Fruit fly (Drosophila melanogaster) whole organism, embryonic: Measurements from ENCODE around the gene mRpS33.

Experiments used
- ATbp ChIP-seq: fragments of 200-800 bp; sonication (Bioruptor generic); optimal IDR thresholded peaks from 2 replicates; lab custom pipeline; 2017; ENCODE audit warnings: missing biosample characterization, mild to moderate bottlenecking, missing genetic modification characterization, missing genetic modification reagents
- Bgb ChIP-seq: fragments of 200-800 bp; sonication (Bioruptor generic); IDR thresholded peaks from 2 replicates; pipeline ENCODE4 v1.3.6; 2022; ENCODE audit warnings: missing biosample characterization, missing genetic modification characterization; ENCODE audit not compliant: partially characterized antibody
- CG10959 ChIP-seq: fragments of 200-800 bp; sonication (Bioruptor generic); IDR thresholded peaks from 2 replicates; pipeline ENCODE4 v1.3.6; 2022; ENCODE audit warnings: missing biosample characterization, missing genetic modification characterization
- CG13287 ChIP-seq: fragments of 200-800 bp; sonication (Bioruptor generic); IDR thresholded peaks from 2 replicates; pipeline ENCODE4 v1.3.6; 2022; ENCODE audit warnings: missing biosample characterization, missing genetic modification characterization; ENCODE audit not compliant: partially characterized antibody
- CG14667 ChIP-seq: fragments of 200-800 bp; sonication (Bioruptor generic); IDR thresholded peaks from 2 replicates; pipeline ENCODE4 v1.3.6; 2022; ENCODE audit warnings: missing biosample characterization, missing genetic modification characterization
- CG15269 ChIP-seq: fragments of 200-800 bp; sonication (Bioruptor generic); optimal IDR thresholded peaks from 2 replicates; lab custom pipeline; 2018; ENCODE audit warnings: missing biosample characterization, mild to moderate bottlenecking, missing genetic modification characterization, moderate library complexity
- CG15479 ChIP-seq: fragments of 200-800 bp; sonication (Bioruptor generic); optimal IDR thresholded peaks from 3 replicates; lab custom pipeline; 2019; ENCODE audit warnings: missing biosample characterization, mild to moderate bottlenecking, missing genetic modification characterization, moderate library complexity
- CG17385 ChIP-seq: fragments of 200-800 bp; sonication (Bioruptor generic); optimal IDR thresholded peaks from 3 replicates; lab custom pipeline; 2018; ENCODE audit warnings: missing biosample characterization, mild to moderate bottlenecking, missing genetic modification characterization
- CG2116 ChIP-seq: fragments of 200-800 bp; sonication (Bioruptor generic); optimal IDR thresholded peaks from 3 replicates; lab custom pipeline; 2018; ENCODE audit warnings: missing biosample characterization, mild to moderate bottlenecking, missing genetic modification characterization
- CG2120 ChIP-seq: fragments of 200-800 bp; sonication (Bioruptor generic); optimal IDR thresholded peaks from 3 replicates; lab custom pipeline; 2016; ENCODE audit warnings: missing biosample characterization, missing genetic modification characterization
- CG31365 ChIP-seq: fragments of 200-800 bp; sonication (Bioruptor generic); optimal IDR thresholded peaks from 2 replicates; lab custom pipeline; 2018; ENCODE audit warnings: missing biosample characterization, mild to moderate bottlenecking, missing genetic modification characterization
- CG32532 ChIP-seq: fragments of 200-800 bp; sonication (Bioruptor generic); IDR thresholded peaks from 2 replicates; pipeline ENCODE4 v1.3.6; 2022; ENCODE audit warnings: missing biosample characterization, missing genetic modification characterization
- CG32772 ChIP-seq: fragments of 200-800 bp; sonication (Bioruptor generic); IDR thresholded peaks from 2 replicates; pipeline ENCODE4 v1.3.6; 2022; ENCODE audit warnings: missing biosample characterization, missing genetic modification characterization
- CG3281 ChIP-seq: fragments of 200-800 bp; sonication (Bioruptor generic); optimal IDR thresholded peaks from 3 replicates; lab custom pipeline; 2017; ENCODE audit warnings: missing biosample characterization, mild to moderate bottlenecking, missing genetic modification characterization
- CG33213 ChIP-seq: fragments of 200-800 bp; sonication (Bioruptor generic); optimal IDR thresholded peaks from 3 replicates; lab custom pipeline; 2016; ENCODE audit warnings: missing biosample characterization, missing genetic modification characterization
- CG33557 ChIP-seq: fragments of 200-800 bp; sonication (Bioruptor generic); optimal IDR thresholded peaks from 2 replicates; lab custom pipeline; 2019; ENCODE audit warnings: missing biosample characterization, mild to moderate bottlenecking, missing genetic modification characterization, moderate library complexity
- CG3995 ChIP-seq: fragments of 200-800 bp; sonication (Bioruptor generic); optimal IDR thresholded peaks from 3 replicates; lab custom pipeline; 2016; ENCODE audit warnings: missing biosample characterization, missing genetic modification characterization
- CG4360 ChIP-seq: fragments of 200-800 bp; sonication (Bioruptor generic); IDR thresholded peaks from 2 replicates; pipeline ENCODE4 v1.3.6; 2022; ENCODE audit warnings: missing biosample characterization, missing genetic modification characterization
- CG4617 ChIP-seq: fragments of 200-800 bp; sonication (Bioruptor generic); optimal IDR thresholded peaks from 3 replicates; lab custom pipeline; 2016; ENCODE audit warnings: missing biosample characterization, missing genetic modification characterization, borderline replicate concordance
- CG6854 ChIP-seq: fragments of 200-800 bp; sonication (Bioruptor generic); optimal IDR thresholded peaks from 3 replicates; lab custom pipeline; 2017; ENCODE audit warnings: missing biosample characterization, mild to moderate bottlenecking, missing genetic modification characterization
- CG9727 ChIP-seq: fragments of 200-800 bp; sonication (Bioruptor generic); optimal IDR thresholded peaks from 3 replicates; lab custom pipeline; 2017; ENCODE audit warnings: missing biosample characterization, mild to moderate bottlenecking, missing genetic modification characterization
- CG9797 ChIP-seq: fragments of 200-800 bp; sonication (Bioruptor generic); optimal IDR thresholded peaks from 3 replicates; lab custom pipeline; 2018; ENCODE audit warnings: missing biosample characterization, mild to moderate bottlenecking, missing genetic modification characterization
- CG9876 ChIP-seq: fragments of 200-800 bp; sonication (Bioruptor generic); optimal IDR thresholded peaks from 2 replicates; lab custom pipeline; 2016; ENCODE audit warnings: missing biosample characterization, missing genetic modification characterization
- D19A ChIP-seq: fragments of 200-800 bp; optimal IDR thresholded peaks from 3 replicates; lab custom pipeline; 2019; ENCODE audit warnings: missing biosample characterization, mild to moderate bottlenecking, missing genetic modification characterization, moderate library complexity
- Dek ChIP-seq: fragments of 200-800 bp; sonication (Bioruptor generic); optimal IDR thresholded peaks from 3 replicates; lab custom pipeline; 2019; ENCODE audit warnings: missing biosample characterization, mild to moderate bottlenecking, missing genetic modification characterization, moderate library complexity
- Dll ChIP-seq: fragments of 200-800 bp; sonication (Bioruptor generic); IDR thresholded peaks from 4 replicates; pipeline ENCODE4 v1.3.6; 2022; ENCODE audit warnings: missing biosample characterization, missing genetic modification characterization; ENCODE audit not compliant: partially characterized antibody
- Dp ChIP-seq: fragments of 200-800 bp; sonication (Bioruptor generic); optimal IDR thresholded peaks from 2 replicates; lab custom pipeline; 2018; ENCODE audit warnings: missing biosample characterization, mild to moderate bottlenecking, missing genetic modification characterization, moderate library complexity
- E2f2 ChIP-seq: fragments of 200-800 bp; sonication (Bioruptor generic); IDR thresholded peaks from 2 replicates; pipeline ENCODE4 v1.3.6; 2022; ENCODE audit warnings: missing biosample characterization, missing genetic modification characterization
- GATAe ChIP-seq: fragments of 200-800 bp; sonication (Bioruptor generic); conservative IDR thresholded peaks from 2 replicates; pipeline ENCODE4 v1.3.6; 2022; ENCODE audit warnings: missing biosample characterization, missing genetic modification characterization
- HmgD ChIP-seq: fragments of 200-800 bp; sonication (Bioruptor generic); optimal IDR thresholded peaks from 3 replicates; lab custom pipeline; 2016; ENCODE audit warnings: missing biosample characterization, missing genetic modification characterization
- Jarid2 ChIP-seq: fragments of 200-800 bp; sonication (Bioruptor generic); optimal IDR thresholded peaks from 3 replicates; lab custom pipeline; 2017; ENCODE audit warnings: mild to moderate bottlenecking, missing biosample characterization, missing genetic modification reagents, missing genetic modification characterization
- Sry-δ ChIP-seq: fragments of 200-800 bp; sonication (Bioruptor generic); optimal IDR thresholded peaks from 2 replicates; lab custom pipeline; 2016; ENCODE audit warnings: missing biosample characterization, missing genetic modification characterization
- Trl ChIP-seq, 3 experiments: fragments of >200 bp in 2 of 3; fragments of 200-800 bp in 1 of 3; sonication (Bioruptor generic) in 1 of 3; optimal IDR thresholded peaks; 2 replicates in 1 of 3; 3 replicates in 2 of 3; lab custom pipeline; 2016 to 2017; ENCODE audit warnings: missing biosample characterization in 1 of 3, missing genetic modification characterization in 1 of 3
- amos ChIP-seq: fragments of 200-800 bp; sonication (Bioruptor generic); IDR thresholded peaks from 2 replicates; pipeline ENCODE4 v1.3.6; 2022; ENCODE audit warnings: missing biosample characterization, missing genetic modification characterization; ENCODE audit not compliant: partially characterized antibody
- bbx ChIP-seq: fragments of 200-800 bp; sonication (Bioruptor generic); IDR thresholded peaks from 2 replicates; pipeline ENCODE4 v1.3.6; 2022; ENCODE audit warnings: missing biosample characterization, missing genetic modification characterization; ENCODE audit not compliant: partially characterized antibody
- crp ChIP-seq, 2 experiments: fragments of 200-800 bp; sonication (Bioruptor generic); optimal IDR thresholded peaks; 2 replicates in 1 of 2; 3 replicates in 1 of 2; lab custom pipeline; 2017; ENCODE audit warnings: missing biosample characterization in 2 of 2, missing genetic modification characterization in 2 of 2, mild to moderate bottlenecking in 1 of 2, moderate library complexity in 1 of 2
- inv ChIP-seq: fragments of 200-800 bp; sonication (Bioruptor generic); IDR thresholded peaks from 2 replicates; pipeline ENCODE4 v1.3.6; 2022; ENCODE audit warnings: missing biosample characterization, missing genetic modification characterization; ENCODE audit not compliant: partially characterized antibody
- nerfin-1 ChIP-seq: fragments of 200-800 bp; sonication (Bioruptor generic); optimal IDR thresholded peaks from 3 replicates; lab custom pipeline; 2019; ENCODE audit warnings: missing biosample characterization, mild to moderate bottlenecking, missing genetic modification characterization, moderate library complexity
- pan ChIP-seq, 4 experiments: fragments of >200 bp in 3 of 4; fragments of 200-800 bp in 1 of 4; sonication (Bioruptor generic) in 1 of 4; optimal IDR thresholded peaks in 3 of 4; IDR thresholded peaks in 1 of 4; 2 replicates each; pipeline versions ENCODE4 v1.3.6 to Lab custom; 2017 to 2022; ENCODE audit warnings: missing biosample characterization in 2 of 4, missing genetic modification characterization in 2 of 4, mixed read lengths in 1 of 4
- pfk ChIP-seq: fragments of 200-800 bp; sonication (Bioruptor generic); optimal IDR thresholded peaks from 2 replicates; lab custom pipeline; 2018; ENCODE audit warnings: missing biosample characterization, mild to moderate bottlenecking, missing genetic modification characterization, moderate library complexity
- phol ChIP-seq: fragments of 200-800 bp; sonication (Bioruptor generic); optimal IDR thresholded peaks from 3 replicates; lab custom pipeline; 2018; ENCODE audit warnings: missing biosample characterization, mild to moderate bottlenecking, missing genetic modification characterization, moderate library complexity
- ranshi ChIP-seq: fragments of 200-800 bp; sonication (Bioruptor generic); IDR thresholded peaks from 2 replicates; pipeline ENCODE4 v1.3.6; 2022; ENCODE audit warnings: missing biosample characterization, missing genetic modification characterization
- sens ChIP-seq: fragments of 200-800 bp; sonication (Bioruptor generic); peaks from one replicate; lab custom pipeline; 2016; ENCODE audit warnings: missing biosample characterization, missing genetic modification characterization
- tup ChIP-seq: fragments of 200-800 bp; sonication (Bioruptor generic); optimal IDR thresholded peaks from 2 replicates; lab custom pipeline; 2016; ENCODE audit warnings: missing biosample characterization, mild to moderate bottlenecking, missing genetic modification characterization, moderate library complexity
- wdn ChIP-seq: fragments of 200-800 bp; sonication (Bioruptor generic); IDR thresholded peaks from 2 replicates; pipeline ENCODE4 v1.3.6; 2022; ENCODE audit warnings: missing biosample characterization, missing genetic modification characterization
- zen2 ChIP-seq: fragments of 200-800 bp; sonication (Bioruptor generic); IDR thresholded peaks from 3 replicates; pipeline ENCODE4 v1.3.6; 2022; ENCODE audit warnings: missing biosample characterization, missing genetic modification characterization; ENCODE audit not compliant: partially characterized antibody

The mRpS33 gene

dm6 chr3R:16455875-16456274 lies 19.5 kb upstream of the mRpS33 start, which contains the start of gene CG14883 (continued):
- TF ChIP-seq CG33213 (GFP tag; lab: Kevin White, UChicago): no peak
- TF ChIP-seq E2f2: peak; percentile 91
- no peak for TF ChIP-seq pfk (GFP tag; lab: Kevin White, UChicago)
- peak; percentile 75 for TF ChIP-seq CG3995 (GFP tag; lab: Kevin White, UChicago)
- TF ChIP-seq tup (GFP tag; lab: Kevin White, UChicago): no peak
- TF ChIP-seq zen2 (GFP tag; lab: Robert Waterston, UW): no peak; the same call in 2 of the 3 replicates
- TF ChIP-seq CG9797 (GFP tag; lab: Kevin White, UChicago): peak; percentile 27
- TF ChIP-seq phol (tag; lab: Kevin White, UChicago): no peak
- TF ChIP-seq Sry-δ (GFP tag; lab: Kevin White, UChicago): peak; percentile 27
- TF ChIP-seq ranshi (GFP tag; lab: Robert Waterston, UW): no peak
- TF ChIP-seq CG13287: peak; percentile 69
- no peak for TF ChIP-seq CG2120 (GFP tag; lab: Kevin White, UChicago)
- no peak for TF ChIP-seq CG15269 (tag; lab: Kevin White, UChicago)
- no peak for TF ChIP-seq ATbp (GFP tag; lab: Kevin White, UChicago)
- no peak for TF ChIP-seq CG17385 (GFP tag; lab: Kevin White, UChicago)
- TF ChIP-seq nerfin-1 (tag; lab: Kevin White, UChicago): no peak
- TF ChIP-seq CG2116 (GFP tag; lab: Kevin White, UChicago): peak; percentile 70
- TF ChIP-seq HmgD (GFP tag; lab: Kevin White, UChicago): no peak
- no peak for TF ChIP-seq inv (GFP tag; lab: Robert Waterston, UW)
- peak; percentile 40; the same call in 1 of the 2 replicates for TF ChIP-seq Bgb (GFP tag; lab: Robert Waterston, UW)
- peak; percentile 27 for TF ChIP-seq CG4617 (GFP tag; lab: Kevin White, UChicago)

dm6 chr3R:16454192-16454591 lies 17.8 kb upstream of the mRpS33 start, which contains the start of gene CG10405:
Gene CG10405 (plus strand): TSS chr3R:16454492.
- TF ChIP-seq CG10959 (no peak), CG4617 (GFP tag; lab: Kevin White, UChicago) (no peak), CG14667 (GFP tag; lab: Robert Waterston, UW) (no peak), sens (GFP tag; lab: Kevin White, UChicago) (peak; percentile 31)

DNA sequence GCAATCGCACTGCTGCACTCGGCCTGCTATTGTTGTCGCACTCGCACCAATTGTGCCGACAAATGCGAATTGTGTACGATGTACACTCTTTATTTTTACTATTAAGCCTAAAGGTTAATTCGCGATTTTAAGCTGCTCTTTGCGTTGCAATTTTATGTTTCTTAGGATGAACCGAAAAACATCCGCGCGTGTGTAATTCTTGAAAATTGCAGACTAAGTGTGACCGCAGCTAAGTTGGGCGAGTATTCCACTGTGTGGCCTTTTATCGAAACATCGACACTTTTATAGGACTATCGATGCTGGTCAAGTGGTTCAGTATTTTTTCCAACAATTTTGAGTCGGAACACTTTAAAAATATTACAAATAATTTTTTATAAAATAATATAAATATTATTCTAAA lies 17.2 kb upstream of the mRpS33 start, which contains the start of gene Pak3:
Pak3 (minus strand) TSS at position 225 of the 400 bp plus-strand sequence.
- TF ChIP-seq D19A (tag; lab: Kevin White, UChicago) (peak; percentile 7), wdn (GFP tag; lab: Robert Waterston, UW) (no peak), Trl (optimal IDR thresholded peaks at IDR 0.05; lab: Kevin White, UChicago) (no peak), Trl (GFP tag; optimal IDR thresholded peaks at IDR 0.05; lab: Kevin White, UChicago) (no peak), pan (optimal IDR thresholded peaks at IDR 0.05; lab: Kevin White, UChicago) (no peak), pan (GFP tag; optimal IDR thresholded peaks at IDR 0.05 in 1 of 2, IDR thresholded peaks at IDR 0.05 in 1 of 2) (no peak), CG33557 (no peak), amos (GFP tag; lab: Robert Waterston, UW) (peak; percentile 86), CG9727 (GFP tag; lab: Kevin White, UChicago) (no peak), GATAe (GFP tag; lab: Robert Waterston, UW) (no peak), CG3281 (no peak), bbx (GFP tag; lab: Robert Waterston, UW) (peak; percentile 82), Jarid2 (GFP tag; lab: Kevin White, UChicago) (peak; percentile 87), CG32532 (GFP tag; lab: Robert Waterston, UW) (no peak), Dek (peak; percentile 31), Dp (peak; percentile 63), CG4360 (GFP tag; lab: Robert Waterston, UW) (no peak), CG9876 (no peak), CG6854 (no peak), CG31365 (tag; lab: Kevin White, UChicago) (peak; percentile 0), Dll (GFP tag; lab: Robert Waterston, UW) (peak; percentile 60; the same call in 3 of the 4 replicates), crp (GFP tag; optimal IDR thresholded peaks at IDR 0.05; lab: Kevin White, UChicago) (peak in 1 of 2 experiments; percentile 49), CG15479 (GFP tag; lab: Kevin White, UChicago) (no peak), CG32772 (no peak)
